Fruit fly (Drosophila melanogaster) whole organism, embryonic: Measurements from ENCODE around the gene Send1.

ENCODE experiments used
- Bdp1 ChIP-seq: fragments of 200-800 bp; sonication (Bioruptor generic); optimal IDR thresholded peaks from 3 replicates; lab custom pipeline; 2016; ENCODE audit warnings: missing biosample characterization, missing genetic modification characterization
- CG10209 ChIP-seq: fragments of 200-800 bp; sonication (Bioruptor generic); optimal IDR thresholded peaks from 3 replicates; lab custom pipeline; 2017; ENCODE audit warnings: missing biosample characterization, mild to moderate bottlenecking, missing genetic modification characterization, missing genetic modification reagents
- CG10654 ChIP-seq: fragments of 200-800 bp; sonication (Bioruptor generic); optimal IDR thresholded peaks from 2 replicates; lab custom pipeline; 2016; ENCODE audit warnings: missing biosample characterization, missing genetic modification characterization
- CG11093 ChIP-seq: fragments of 200-800 bp; sonication (Bioruptor generic); IDR thresholded peaks from 3 replicates; pipeline ENCODE4 v1.3.6; 2022; ENCODE audit warnings: missing biosample characterization, missing genetic modification characterization
- CG11398 ChIP-seq: fragments of 200-800 bp; sonication (Bioruptor generic); optimal IDR thresholded peaks from 2 replicates; lab custom pipeline; 2016; ENCODE audit warnings: missing biosample characterization, missing genetic modification characterization
- CG12659 ChIP-seq: fragments of 200-800 bp; sonication (Bioruptor generic); optimal IDR thresholded peaks from 3 replicates; lab custom pipeline; 2017; ENCODE audit warnings: mild to moderate bottlenecking, missing biosample characterization, missing genetic modification reagents, missing genetic modification characterization
- CG12769 ChIP-seq: fragments of 200-800 bp; sonication (Bioruptor generic); optimal IDR thresholded peaks from 2 replicates; lab custom pipeline; 2019; ENCODE audit warnings: missing biosample characterization, mild to moderate bottlenecking, missing genetic modification characterization, moderate library complexity
- CG1529 ChIP-seq: fragments of 200-800 bp; sonication (Bioruptor generic); optimal IDR thresholded peaks from 3 replicates; lab custom pipeline; 2018; ENCODE audit warnings: missing biosample characterization, missing genetic modification characterization
- CG15479 ChIP-seq: fragments of 200-800 bp; sonication (Bioruptor generic); optimal IDR thresholded peaks from 3 replicates; lab custom pipeline; 2019; ENCODE audit warnings: missing biosample characterization, mild to moderate bottlenecking, missing genetic modification characterization, moderate library complexity
- CG16815 ChIP-seq: fragments of 200-800 bp; sonication (Bioruptor generic); optimal IDR thresholded peaks from 3 replicates; lab custom pipeline; 2017; ENCODE audit warnings: missing biosample characterization, mild to moderate bottlenecking, missing genetic modification characterization
- CG17359 ChIP-seq: fragments of 200-800 bp; sonication (Bioruptor generic); optimal IDR thresholded peaks from 3 replicates; lab custom pipeline; 2018; ENCODE audit warnings: missing biosample characterization, mild to moderate bottlenecking, missing genetic modification characterization, moderate library complexity
- CG17361 ChIP-seq: fragments of 200-800 bp; sonication (Bioruptor generic); IDR thresholded peaks from 3 replicates; pipeline ENCODE4 v1.3.6; 2022; ENCODE audit warnings: missing biosample characterization, missing genetic modification characterization
- CG17802 ChIP-seq: fragments of 200-800 bp; sonication (Bioruptor generic); optimal IDR thresholded peaks from 2 replicates; lab custom pipeline; 2018; ENCODE audit warnings: missing biosample characterization, mild to moderate bottlenecking, missing genetic modification characterization, moderate library complexity
- CG2120 ChIP-seq: fragments of 200-800 bp; sonication (Bioruptor generic); optimal IDR thresholded peaks from 3 replicates; lab custom pipeline; 2016; ENCODE audit warnings: missing biosample characterization, missing genetic modification characterization
- CG2129 ChIP-seq: fragments of 200-800 bp; sonication (Bioruptor generic); IDR thresholded peaks from 2 replicates; pipeline ENCODE4 v1.3.6; 2022; ENCODE audit warnings: missing biosample characterization, missing genetic modification characterization; ENCODE audit not compliant: partially characterized antibody
- CG2199 ChIP-seq: fragments of 200-800 bp; sonication (Bioruptor generic); IDR thresholded peaks from 3 replicates; pipeline ENCODE4 v1.3.6; 2022; ENCODE audit warnings: missing biosample characterization, missing genetic modification characterization
- CG6765 ChIP-seq: fragments of 200-800 bp; sonication (Bioruptor generic); optimal IDR thresholded peaks from 3 replicates; lab custom pipeline; 2017; ENCODE audit warnings: missing biosample characterization, mild to moderate bottlenecking, missing genetic modification characterization
- CG6854 ChIP-seq: fragments of 200-800 bp; sonication (Bioruptor generic); optimal IDR thresholded peaks from 3 replicates; lab custom pipeline; 2017; ENCODE audit warnings: missing biosample characterization, mild to moderate bottlenecking, missing genetic modification characterization
- CG7271 ChIP-seq: fragments of 200-800 bp; sonication (Bioruptor generic); optimal IDR thresholded peaks from 2 replicates; lab custom pipeline; 2018; ENCODE audit warnings: missing biosample characterization, mild to moderate bottlenecking, missing genetic modification characterization, moderate library complexity
- CG7556 ChIP-seq: fragments of 200-800 bp; sonication (Bioruptor generic); optimal IDR thresholded peaks from 2 replicates; lab custom pipeline; 2017; ENCODE audit warnings: missing biosample characterization, mild to moderate bottlenecking, missing genetic modification characterization
- CG7987 ChIP-seq: fragments of 200-800 bp; sonication (Bioruptor generic); optimal IDR thresholded peaks from 2 replicates; lab custom pipeline; 2018; ENCODE audit warnings: missing biosample characterization, mild to moderate bottlenecking, missing genetic modification characterization, moderate library complexity
- CG8089 ChIP-seq: fragments of 200-800 bp; sonication (Bioruptor generic); optimal IDR thresholded peaks from 3 replicates; lab custom pipeline; 2016; ENCODE audit warnings: missing biosample characterization, missing genetic modification characterization
- Camta ChIP-seq: fragments of 200-800 bp; sonication (Bioruptor generic); optimal IDR thresholded peaks from 2 replicates; lab custom pipeline; 2016; ENCODE audit warnings: missing biosample characterization, missing genetic modification characterization
- CkIIα-i1 ChIP-seq: fragments of 200-800 bp; sonication (Bioruptor generic); IDR thresholded peaks from 2 replicates; pipeline ENCODE4 v1.3.6; 2022; ENCODE audit warnings: missing biosample characterization, missing genetic modification characterization
- D19A ChIP-seq: fragments of 200-800 bp; optimal IDR thresholded peaks from 3 replicates; lab custom pipeline; 2019; ENCODE audit warnings: missing biosample characterization, mild to moderate bottlenecking, missing genetic modification characterization, moderate library complexity
- Ets65A ChIP-seq: fragments of 200-800 bp; sonication (Bioruptor generic); peaks from one replicate; lab custom pipeline; 2016; ENCODE audit warnings: missing biosample characterization, missing genetic modification characterization
- GATAe ChIP-seq: fragments of 200-800 bp; sonication (Bioruptor generic); conservative IDR thresholded peaks from 2 replicates; pipeline ENCODE4 v1.3.6; 2022; ENCODE audit warnings: missing biosample characterization, missing genetic modification characterization
- HmgD ChIP-seq: fragments of 200-800 bp; sonication (Bioruptor generic); optimal IDR thresholded peaks from 3 replicates; lab custom pipeline; 2016; ENCODE audit warnings: missing biosample characterization, missing genetic modification characterization
- Hr78 ChIP-seq, 2 experiments: fragments of 200-800 bp in 1 of 2; fragments of >200 bp in 1 of 2; sonication (Bioruptor generic) in 1 of 2; optimal IDR thresholded peaks; 2 replicates each; lab custom pipeline; 2017 to 2019; ENCODE audit warnings: missing biosample characterization in 2 of 2, missing genetic modification characterization in 2 of 2, mild to moderate bottlenecking in 1 of 2, moderate library complexity in 1 of 2
- Sry-β ChIP-seq: fragments of 200-800 bp; sonication (Bioruptor generic); optimal IDR thresholded peaks from 2 replicates; lab custom pipeline; 2018; ENCODE audit warnings: missing biosample characterization, mild to moderate bottlenecking, missing genetic modification characterization, moderate library complexity
- Ssrp ChIP-seq: fragments of 200-800 bp; sonication (Bioruptor generic); optimal IDR thresholded peaks from 2 replicates; lab custom pipeline; 2018; ENCODE audit warnings: missing biosample characterization, mild to moderate bottlenecking, missing genetic modification characterization, moderate library complexity
- Trl ChIP-seq, 3 experiments: fragments of >200 bp in 2 of 3; fragments of 200-800 bp in 1 of 3; sonication (Bioruptor generic) in 1 of 3; optimal IDR thresholded peaks; 2 replicates in 1 of 3; 3 replicates in 2 of 3; lab custom pipeline; 2016 to 2017; ENCODE audit warnings: missing biosample characterization in 1 of 3, missing genetic modification characterization in 1 of 3
- Vsx1 ChIP-seq: fragments of 200-800 bp; sonication (Bioruptor generic); optimal IDR thresholded peaks from 2 replicates; lab custom pipeline; 2017; ENCODE audit warnings: missing biosample characterization, mild to moderate bottlenecking, missing genetic modification characterization, missing genetic modification reagents
- br ChIP-seq: fragments of >200 bp; optimal IDR thresholded peaks from 2 replicates; lab custom pipeline; 2017
- cato ChIP-seq: fragments of 200-800 bp; sonication (Bioruptor generic); optimal IDR thresholded peaks from 2 replicates; lab custom pipeline; 2016; ENCODE audit warnings: missing biosample characterization, missing genetic modification characterization, borderline replicate concordance
- ci ChIP-seq: fragments of 200-800 bp; sonication (Bioruptor generic); IDR thresholded peaks from 3 replicates; pipeline ENCODE4 v1.3.6; 2022; ENCODE audit warnings: missing biosample characterization, missing genetic modification characterization
- crol ChIP-seq: fragments of 200-800 bp; sonication (Bioruptor generic); IDR thresholded peaks from 2 replicates; pipeline ENCODE4 v1.3.6; 2022; ENCODE audit warnings: missing biosample characterization, missing genetic modification characterization
- dimm ChIP-seq: fragments of 200-800 bp; sonication (Bioruptor generic); IDR thresholded peaks from 2 replicates; pipeline ENCODE4 v1.3.6; 2022; ENCODE audit warnings: missing biosample characterization, missing genetic modification characterization
- dmrt11E ChIP-seq: fragments of 200-800 bp; sonication (Bioruptor generic); optimal IDR thresholded peaks from 3 replicates; lab custom pipeline; 2018; ENCODE audit warnings: missing biosample characterization, mild to moderate bottlenecking, missing genetic modification characterization, moderate library complexity
- grau ChIP-seq: fragments of 200-800 bp; optimal IDR thresholded peaks from 3 replicates; lab custom pipeline; 2019; ENCODE audit warnings: missing biosample characterization, mild to moderate bottlenecking, missing genetic modification characterization, moderate library complexity
- gsb ChIP-seq: fragments of 200-800 bp; sonication (Bioruptor generic); IDR thresholded peaks from 2 replicates; pipeline ENCODE4 v1.3.6; 2022; ENCODE audit warnings: missing biosample characterization, missing genetic modification characterization
- hth ChIP-seq: fragments of >200 bp; optimal IDR thresholded peaks from 2 replicates; lab custom pipeline; 2017; ENCODE audit warnings: inconsistent platforms
- oc ChIP-seq: fragments of 200-800 bp; sonication (Bioruptor generic); optimal IDR thresholded peaks from 2 replicates; lab custom pipeline; 2018; ENCODE audit warnings: missing biosample characterization, mild to moderate bottlenecking, missing genetic modification characterization, moderate library complexity
- ro ChIP-seq: fragments of 200-800 bp; sonication (Bioruptor generic); IDR thresholded peaks from 2 replicates; pipeline ENCODE4 v1.3.6; 2022; ENCODE audit warnings: missing biosample characterization, missing genetic modification characterization
- vnd ChIP-seq: fragments of 200-800 bp; sonication (Bioruptor generic); IDR thresholded peaks from 3 replicates; pipeline ENCODE4 v1.3.6; 2022; ENCODE audit warnings: missing biosample characterization, missing genetic modification characterization; ENCODE audit not compliant: partially characterized antibody
- yki ChIP-seq: fragments of >200 bp; optimal IDR thresholded peaks from 3 replicates; lab custom pipeline; 2018
- zfh2 ChIP-seq: fragments of 200-800 bp; sonication (Bioruptor generic); optimal IDR thresholded peaks from 2 replicates; lab custom pipeline; 2016; ENCODE audit warnings: missing biosample characterization, missing genetic modification characterization

The Send1 gene

dm6 chr2L:2227316-2227715 lies 27.5 kb downstream of the Send1 start (continued):
- TF ChIP-seq CG16815 = no peak
- TF ChIP-seq cato = no peak
- no peak for TF ChIP-seq hth (lab: Kevin White, UChicago)
- TF ChIP-seq CG2120 = peak; percentile 45
- TF ChIP-seq CG6854 = no peak
- no peak for TF ChIP-seq vnd (GFP tag; lab: Robert Waterston, UW)
- TF ChIP-seq ci (GFP tag; lab: Robert Waterston, UW) = peak; percentile 91
- peak; percentile 24 for TF ChIP-seq CG12659
- TF ChIP-seq CG15479 (GFP tag; lab: Kevin White, UChicago) = no peak
- TF ChIP-seq CkIIα-i1 (GFP tag; lab: Robert Waterston, UW) = no peak
- peak; percentile 30 for TF ChIP-seq Ssrp
- TF ChIP-seq CG7556 = no peak
- no peak for TF ChIP-seq CG7987 (GFP tag; lab: Kevin White, UChicago)
- TF ChIP-seq Trl (optimal IDR thresholded peaks at IDR 0.05; lab: Kevin White, UChicago) = peak; percentile 43 to 50
- no peak for TF ChIP-seq Trl (GFP tag; optimal IDR thresholded peaks at IDR 0.05; lab: Kevin White, UChicago)
- peak; percentile 34 for TF ChIP-seq gsb (GFP tag; lab: Robert Waterston, UW)
- 0 out of 2 replicates have a peak, but pooled peaks have one; percentile 16 for TF ChIP-seq GATAe (GFP tag; lab: Robert Waterston, UW)
- 0 out of 3 replicates have a peak, but pooled peaks have one; percentile 22 for TF ChIP-seq CG17361
- TF ChIP-seq CG7271 (tag; lab: Kevin White, UChicago) = no peak
- TF ChIP-seq crol = no peak
- TF ChIP-seq CG8089 (GFP tag; lab: Kevin White, UChicago) = peak; percentile 20
- no peak for TF ChIP-seq CG2129 (GFP tag; lab: Robert Waterston, UW)
- no peak for TF ChIP-seq dmrt11E
- no peak for TF ChIP-seq dimm
- no peak for TF ChIP-seq CG6765
- peak in 1 of 2 experiments; percentile 37 for TF ChIP-seq Hr78 (GFP tag; optimal IDR thresholded peaks at IDR 0.05; lab: Kevin White, UChicago)
- peak; percentile 14 for TF ChIP-seq CG10654 (GFP tag; lab: Kevin White, UChicago)
- peak; percentile 65 for TF ChIP-seq CG17359 (tag; lab: Kevin White, UChicago)
- peak; percentile 19 for TF ChIP-seq CG10209
- TF ChIP-seq Sry-β = no peak
- TF ChIP-seq Ets65A (GFP tag; lab: Kevin White, UChicago) = peak; percentile 87
- no peak for TF ChIP-seq br (lab: Kevin White, UChicago)
- TF ChIP-seq Bdp1 = no peak
- no peak for TF ChIP-seq CG11093
- no peak for TF ChIP-seq ro (GFP tag; lab: Robert Waterston, UW)
- TF ChIP-seq CG11398 (GFP tag; lab: Kevin White, UChicago) = peak; percentile 41
- no peak for TF ChIP-seq HmgD (GFP tag; lab: Kevin White, UChicago)
- peak; percentile 46 for TF ChIP-seq grau (tag; lab: Kevin White, UChicago)
- peak; percentile 23 for TF ChIP-seq zfh2
- TF ChIP-seq CG1529 = no peak
- no peak for TF ChIP-seq oc
- TF ChIP-seq Vsx1 (GFP tag; lab: Kevin White, UChicago) = no peak
- TF ChIP-seq CG2199 (GFP tag; lab: Robert Waterston, UW) = no peak
- TF ChIP-seq D19A (tag; lab: Kevin White, UChicago) = peak; percentile 22
- no peak for TF ChIP-seq yki (lab: Kevin White, UChicago)
- no peak for TF ChIP-seq Camta (GFP tag; lab: Kevin White, UChicago)
- no peak for TF ChIP-seq CG17802 (tag; lab: Kevin White, UChicago)
- TF ChIP-seq CG12769 (tag; lab: Kevin White, UChicago) = peak; percentile 34
